Fruit fly (Drosophila melanogaster) whole organism, prepupa: Measurements from ENCODE around the gene CG4872.
A peak's percentile ranks its signal among the peaks of the same experiment; 100 is the strongest.

Experiments
- Blimp-1 ChIP-seq: fragments of 200-800 bp; sonication (Bioruptor generic); optimal IDR thresholded peaks from 3 replicates; lab custom pipeline; 2017; ENCODE audit warnings: missing biosample characterization, missing genetic modification characterization, mild to moderate bottlenecking, moderate library complexity, missing genetic modification reagents
- CG10669 ChIP-seq: fragments of 200-800 bp; sonication (Bioruptor generic); optimal IDR thresholded peaks from 3 replicates; lab custom pipeline; 2018; ENCODE audit warnings: missing biosample characterization, mild to moderate bottlenecking, missing genetic modification characterization, moderate library complexity
- CG16779 ChIP-seq: fragments of 200-800 bp; sonication (Bioruptor generic); optimal IDR thresholded peaks from 3 replicates; lab custom pipeline; 2017; ENCODE audit warnings: missing biosample characterization, mild to moderate bottlenecking, missing genetic modification characterization
- CG34406 ChIP-seq: fragments of 200-800 bp; sonication (Bioruptor generic); optimal IDR thresholded peaks from 3 replicates; lab custom pipeline; 2016; ENCODE audit warnings: missing biosample characterization, missing genetic modification characterization
- Gug ChIP-seq: fragments of 200-800 bp; sonication (Bioruptor generic); IDR thresholded peaks from 2 replicates; pipeline ENCODE4 v1.3.6; 2022; ENCODE audit warnings: missing biosample characterization, missing genetic modification characterization
- Met ChIP-seq: fragments of 200-800 bp; sonication (Bioruptor generic); optimal IDR thresholded peaks from 3 replicates; lab custom pipeline; 2016; ENCODE audit warnings: missing biosample characterization, missing genetic modification characterization
- OdsH ChIP-seq: fragments of 200-800 bp; sonication (Bioruptor generic); optimal IDR thresholded peaks from 3 replicates; lab custom pipeline; 2016; ENCODE audit warnings: missing biosample characterization, missing genetic modification characterization
- Sox102F ChIP-seq: fragments of 200-800 bp; sonication (Bioruptor generic); optimal IDR thresholded peaks from 2 replicates; lab custom pipeline; 2016; ENCODE audit warnings: missing biosample characterization, mild to moderate bottlenecking, missing genetic modification characterization

DNA sequence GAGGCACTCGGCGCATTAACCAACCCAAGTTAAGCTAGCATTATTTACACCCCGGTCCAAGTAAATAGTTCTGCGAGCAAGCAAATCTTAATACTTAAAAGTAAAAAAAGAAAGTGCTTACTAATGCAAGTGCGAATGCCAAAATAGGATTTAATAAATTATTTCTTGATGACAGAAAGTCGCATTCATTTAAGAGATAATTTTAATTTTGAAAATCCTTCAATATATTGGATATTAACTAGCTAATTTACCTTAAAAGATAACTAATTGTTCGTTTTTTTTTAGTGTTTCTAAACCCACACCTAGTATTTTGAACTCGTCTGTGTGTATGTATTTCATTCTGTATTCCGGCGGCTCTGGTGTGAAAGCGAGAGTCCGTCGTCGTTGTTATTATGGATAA is 26.4 kb upstream of the CG4872 start:
- TF ChIP-seq CG16779, result no peak
- no peak for TF ChIP-seq Blimp-1
- TF ChIP-seq Gug, result no peak
- TF ChIP-seq Met (GFP tag; lab: Kevin White, UChicago), result no peak
- TF ChIP-seq CG10669 (GFP tag; lab: Kevin White, UChicago), result no peak
- TF ChIP-seq CG34406 (GFP tag; lab: Kevin White, UChicago), result no peak
- TF ChIP-seq OdsH (GFP tag; lab: Kevin White, UChicago), result peak; percentile 37
- no peak for TF ChIP-seq Sox102F (GFP tag; lab: Kevin White, UChicago)
